Worm (Caenorhabditis elegans): Measurements from ENCODE around the gene T22B2.3.

T22B2.3 gene

DNA sequence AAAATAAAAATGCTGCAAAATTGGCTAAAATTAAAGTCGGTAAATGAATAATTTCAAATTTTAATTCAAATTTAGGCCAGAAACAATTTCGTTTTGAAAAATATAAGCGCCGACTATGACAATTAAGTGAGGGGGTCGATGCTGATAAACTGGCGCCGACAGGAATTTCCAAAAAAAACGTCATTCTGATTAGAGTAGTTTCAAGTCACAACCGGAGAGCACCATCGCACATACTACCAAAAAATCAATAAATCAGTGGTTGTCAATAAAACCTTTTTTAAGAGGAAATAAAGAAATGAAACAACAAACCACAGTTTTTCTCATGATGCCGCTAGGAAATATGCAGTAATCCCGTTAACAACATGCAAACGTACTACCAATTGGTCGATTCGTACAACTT is 31.9 kb downstream of the T22B2.3 start:
- TF ChIP-seq mbf-1 (tag; optimal IDR thresholded peaks at IDR 0.05) (no peak), fos-1 (tag; optimal IDR thresholded peaks at IDR 0.05) (peak; percentile 49), nhr-11 (tag; optimal IDR thresholded peaks at IDR 0.05) (no peak), ztf-1 (GFP tag; conservative IDR thresholded peaks at IDR 0.05) (no peak)

- no peak for TF ChIP-seq skn-1 (tag; optimal IDR thresholded peaks at IDR 0.05)
- TF ChIP-seq nhr-10 (tag; optimal IDR thresholded peaks at IDR 0.05): no peak
- TF ChIP-seq sma-3 (GFP tag; optimal IDR thresholded peaks at IDR 0.05): no peak
- TF ChIP-seq blmp-1 (tag; optimal IDR thresholded peaks at IDR 0.05; ENCODE audit: insufficient read depth): no peak
- TF ChIP-seq ama-1 (optimal IDR thresholded peaks at IDR 0.05): no peak
- TF ChIP-seq nhr-6 (tag; optimal IDR thresholded peaks at IDR 0.05): no peak
- TF ChIP-seq ceh-16 (tag; optimal IDR thresholded peaks at IDR 0.05): no peak
- no peak for TF ChIP-seq F13H6.1 (tag; optimal IDR thresholded peaks at IDR 0.05)
- no peak for TF ChIP-seq nhr-25 (tag; optimal IDR thresholded peaks at IDR 0.05)
- no peak for TF ChIP-seq lin-13 (GFP tag; optimal IDR thresholded peaks at IDR 0.05)
- no peak for TF ChIP-seq lsy-2 (tag; optimal IDR thresholded peaks at IDR 0.05)
- no peak for TF ChIP-seq R02D3.7 (tag; optimal IDR thresholded peaks at IDR 0.05)
- no peak for TF ChIP-seq alr-1 (tag; optimal IDR thresholded peaks at IDR 0.05)
- no peak for TF ChIP-seq crh-2 (tag; optimal IDR thresholded peaks at IDR 0.05)
- TF ChIP-seq lin-39 (tag; optimal IDR thresholded peaks at IDR 0.05): no peak
- no peak for TF ChIP-seq aly-2 (tag; optimal IDR thresholded peaks at IDR 0.05)
- no peak for TF ChIP-seq mab-5 (tag; optimal IDR thresholded peaks at IDR 0.05)
- no peak for TF ChIP-seq Y55F3AM.14 (GFP tag; optimal IDR thresholded peaks at IDR 0.05)
- TF ChIP-seq mdl-1 (tag; optimal IDR thresholded peaks at IDR 0.05): no peak
- no peak for TF ChIP-seq sem-4 (tag; optimal IDR thresholded peaks at IDR 0.05)
Measured at ce11 chrX:3949763-3950162, 32.6 kb downstream of the T22B2.3 start.

- TF ChIP-seq elt-3 (tag; optimal IDR thresholded peaks at IDR 0.05) (no peak), unc-55 (GFP tag; optimal IDR thresholded peaks at IDR 0.05) (no peak), egl-27 (tag; optimal IDR thresholded peaks at IDR 0.05) (no peak), skn-1 (tag; optimal IDR thresholded peaks at IDR 0.05) (no peak)
Measured at ce11 chrX:3952737-3953136, 35.6 kb downstream of the T22B2.3 start.

DNA sequence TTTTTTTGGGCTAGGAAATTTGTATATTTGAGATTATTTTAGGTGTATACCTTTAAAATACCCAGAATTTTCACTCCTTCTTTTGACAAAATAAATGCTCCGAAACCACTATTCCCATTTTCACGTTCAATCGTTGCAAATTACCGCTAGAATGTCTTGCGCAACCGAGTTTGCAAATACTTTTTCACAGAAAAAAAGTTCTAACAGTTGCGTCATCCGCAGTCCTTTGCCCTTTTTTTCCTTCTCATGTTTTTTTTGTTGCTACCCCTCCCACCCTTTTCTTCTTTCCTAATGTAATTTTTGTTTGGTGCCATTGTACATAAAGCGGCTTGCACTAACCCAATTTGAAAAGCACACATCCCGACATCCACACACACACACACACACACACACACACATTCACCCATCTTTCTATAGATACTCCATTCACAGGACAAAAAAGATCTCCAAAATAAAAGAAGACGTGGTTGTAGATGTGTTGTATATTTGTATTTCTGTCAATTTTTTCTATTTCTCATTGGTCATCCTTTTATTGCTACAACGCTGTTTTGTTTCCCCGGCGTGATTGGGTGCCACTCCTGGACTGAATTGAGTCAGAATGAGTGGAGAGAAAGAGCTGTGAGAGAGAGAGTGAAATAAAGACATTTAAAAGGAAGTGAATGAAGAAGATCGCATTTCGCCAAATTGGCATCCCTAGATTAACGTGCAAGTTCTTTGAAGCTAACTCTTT is 40.5 kb downstream of the T22B2.3 start:
- TF ChIP-seq C34F6.9 (tag; optimal IDR thresholded peaks at IDR 0.05): peak; percentile 9
- no peak for TF ChIP-seq egl-27 (tag; optimal IDR thresholded peaks at IDR 0.05)
- TF ChIP-seq sem-4 (tag; optimal IDR thresholded peaks at IDR 0.05): peak; percentile 33
- TF ChIP-seq nhr-12 (tag; optimal IDR thresholded peaks at IDR 0.05): no peak

DNA sequence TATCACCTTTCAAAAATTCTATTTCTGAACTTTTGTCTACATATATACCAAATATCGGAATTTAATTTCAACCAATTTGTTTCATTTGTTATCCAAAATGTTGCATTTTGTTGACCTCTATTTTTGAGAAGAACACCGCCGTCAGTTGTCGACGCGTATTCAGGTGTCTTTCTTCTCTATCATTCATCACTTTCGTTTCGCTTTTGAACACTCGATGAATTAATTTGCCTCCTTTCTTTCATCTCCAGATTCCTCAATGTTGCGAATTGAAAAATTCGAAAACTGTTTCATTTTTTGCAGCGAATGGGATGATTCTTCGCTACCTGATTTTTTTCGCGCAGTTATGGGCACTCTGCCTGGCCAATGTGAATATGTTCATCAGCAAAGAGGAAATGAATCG is 41.1 kb downstream of the T22B2.3 start, which contains the start of gene lin-18:
Gene lin-18, plus strand, starts transcription at position 301 of the 400 bp plus-strand sequence.
- TF ChIP-seq ztf-1 (GFP tag; conservative IDR thresholded peaks at IDR 0.05) (no peak), blmp-1 (tag; optimal IDR thresholded peaks at IDR 0.05; ENCODE audit: insufficient read depth) (peak; percentile 52), sma-9 (GFP tag; optimal IDR thresholded peaks at IDR 0.05) (no peak), sma-9 (tag; optimal IDR thresholded peaks at IDR 0.05) (no peak)

DNA sequence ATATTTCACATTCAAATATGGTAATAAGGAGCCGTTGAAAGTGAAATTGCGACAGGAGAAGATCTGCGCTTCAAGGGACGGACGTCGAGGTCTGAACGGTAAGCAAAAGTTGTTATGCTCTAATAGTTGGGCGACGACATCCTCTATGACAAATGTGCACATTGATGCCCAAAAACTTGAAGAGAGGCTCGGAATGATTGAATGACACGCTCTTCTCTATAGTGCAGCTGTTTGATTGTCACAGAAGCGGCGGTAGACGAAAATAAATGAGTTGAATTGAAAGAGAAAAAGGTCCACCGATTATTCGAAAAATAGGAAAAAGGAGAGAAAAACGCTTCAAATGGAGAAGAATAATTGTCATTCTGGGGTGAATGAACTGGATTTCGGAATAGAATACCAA is 42.1 kb downstream of the T22B2.3 start:
- no peak for TF ChIP-seq nhr-129 (tag; optimal IDR thresholded peaks at IDR 0.05)
- no peak for TF ChIP-seq fos-1 (tag; optimal IDR thresholded peaks at IDR 0.05)
- no peak for TF ChIP-seq dmd-4 (tag; optimal IDR thresholded peaks at IDR 0.05)
- TF ChIP-seq gmeb-1 (tag; optimal IDR thresholded peaks at IDR 0.05): no peak
- no peak for TF ChIP-seq nhr-10 (tag; optimal IDR thresholded peaks at IDR 0.05)
- TF ChIP-seq ama-1 (optimal IDR thresholded peaks at IDR 0.05): no peak
